Worm (Caenorhabditis elegans) whole organism, late embryonic: ENCODE measurements around the gene epg-7.

Experiments used
- K02D7.2 ChIP-seq: sonication (generic microtip); optimal IDR thresholded peaks from 2 replicates; lab custom pipeline; 2017; ENCODE audit warnings: mild to moderate bottlenecking, missing genetic modification characterization, missing compliant biosample characterization
- ceh-14 ChIP-seq: sonication (generic microtip); optimal IDR thresholded peaks from 2 replicates; lab custom pipeline; 2016; ENCODE audit warnings: missing genotype, missing genetic modification characterization, missing compliant biosample characterization
- ceh-18 ChIP-seq: sonication (generic microtip); optimal IDR thresholded peaks from 2 replicates; lab custom pipeline; 2016; ENCODE audit warnings: missing genetic modification characterization, missing compliant biosample characterization
- ceh-24 ChIP-seq: sonication (generic microtip); optimal IDR thresholded peaks from 2 replicates; lab custom pipeline; 2016; ENCODE audit warnings: mild to moderate bottlenecking, missing genetic modification characterization, missing compliant biosample characterization
- ceh-30 ChIP-seq: fragments of 150-350 bp; optimal IDR thresholded peaks from 2 replicates; lab custom pipeline; 2014; ENCODE audit warnings: missing biosample characterization, missing genetic modification characterization
- ceh-34 ChIP-seq: sonication (generic microtip); optimal IDR thresholded peaks from 2 replicates; lab custom pipeline; 2016; ENCODE audit warnings: mild to moderate bottlenecking, missing genetic modification characterization, missing compliant biosample characterization
- ceh-9 ChIP-seq: sonication (generic microtip); optimal IDR thresholded peaks from 2 replicates; lab custom pipeline; 2016; ENCODE audit warnings: mild to moderate bottlenecking, missing genetic modification characterization, inconsistent platforms, missing compliant biosample characterization
- che-1 ChIP-seq: sonication (generic microtip); optimal IDR thresholded peaks from 2 replicates; lab custom pipeline; 2016; ENCODE audit warnings: mild to moderate bottlenecking, missing genetic modification characterization, missing compliant biosample characterization
- dmd-4 ChIP-seq: sonication (generic microtip); optimal IDR thresholded peaks from 2 replicates; lab custom pipeline; 2016; ENCODE audit warnings: borderline replicate concordance, missing genetic modification characterization, missing compliant biosample characterization
- dve-1 ChIP-seq: sonication (generic microtip); optimal IDR thresholded peaks from 2 replicates; lab custom pipeline; 2017; ENCODE audit warnings: antibody characterized with exemption, mild to moderate bottlenecking, missing genetic modification characterization, missing compliant biosample characterization
- elt-2 ChIP-seq: sonication (generic microtip); optimal IDR thresholded peaks from 2 replicates; lab custom pipeline; 2016; ENCODE audit warnings: missing genetic modification reagents, missing genetic modification characterization, missing compliant biosample characterization
- elt-4 ChIP-seq: sonication (generic microtip); optimal IDR thresholded peaks from 2 replicates; lab custom pipeline; 2016; ENCODE audit warnings: missing genetic modification characterization, missing compliant biosample characterization
- ets-4 ChIP-seq: sonication (generic microtip); optimal IDR thresholded peaks from 2 replicates; lab custom pipeline; 2016; ENCODE audit warnings: missing genetic modification characterization, missing compliant biosample characterization
- fkh-10 ChIP-seq: fragments of 150-350 bp; optimal IDR thresholded peaks from 2 replicates; lab custom pipeline; 2014; ENCODE audit warnings: missing biosample characterization, missing genetic modification reagents, missing genetic modification characterization
- gmeb-2 ChIP-seq: sonication (generic microtip); optimal IDR thresholded peaks from 2 replicates; lab custom pipeline; 2016; ENCODE audit warnings: missing genetic modification characterization, inconsistent platforms, missing compliant biosample characterization
- hlh-13 ChIP-seq: fragments of 200-800 bp; sonication (Bioruptor generic); optimal IDR thresholded peaks from 2 replicates; lab custom pipeline; 2018; ENCODE audit warnings: mild to moderate bottlenecking, missing genetic modification characterization, missing compliant biosample characterization
- hlh-30 ChIP-seq: sonication (generic microtip); optimal IDR thresholded peaks from 2 replicates; lab custom pipeline; 2017; ENCODE audit warnings: antibody characterized with exemption, missing genetic modification characterization, missing compliant biosample characterization; ENCODE audit not compliant: insufficient read depth
- lim-6 ChIP-seq: sonication (generic microtip); optimal IDR thresholded peaks from 2 replicates; lab custom pipeline; 2016; ENCODE audit warnings: missing genetic modification characterization, missing compliant biosample characterization
- madf-2 ChIP-seq: sonication (generic microtip); optimal IDR thresholded peaks from 2 replicates; lab custom pipeline; 2017; ENCODE audit warnings: missing genetic modification characterization, missing compliant biosample characterization
- mec-3 ChIP-seq: sonication (generic microtip); optimal IDR thresholded peaks from 2 replicates; lab custom pipeline; 2016; ENCODE audit warnings: borderline replicate concordance, missing genetic modification characterization, missing compliant biosample characterization
- nfya-1 ChIP-seq: sonication (generic microtip); optimal IDR thresholded peaks from 2 replicates; lab custom pipeline; 2017; ENCODE audit warnings: missing genetic modification characterization, mild to moderate bottlenecking, missing compliant biosample characterization, antibody characterized with exemption, moderate library complexity
- nhr-11 ChIP-seq: fragments of 150-350 bp; optimal IDR thresholded peaks from 2 replicates; lab custom pipeline; 2014; ENCODE audit warnings: missing biosample characterization, missing genetic modification characterization
- npax-4 ChIP-seq: sonication (generic microtip); optimal IDR thresholded peaks from 2 replicates; lab custom pipeline; 2016; ENCODE audit warnings: missing genetic modification characterization, missing compliant biosample characterization
- odd-2 ChIP-seq: sonication (generic microtip); optimal IDR thresholded peaks from 2 replicates; lab custom pipeline; 2017; ENCODE audit warnings: antibody characterized with exemption, mild to moderate bottlenecking, missing genetic modification characterization, missing compliant biosample characterization
- pat-9 ChIP-seq: fragments of 200-800 bp; sonication (Bioruptor generic); optimal IDR thresholded peaks from 2 replicates; lab custom pipeline; 2018; ENCODE audit warnings: mild to moderate bottlenecking, missing genetic modification characterization, moderate library complexity, missing compliant biosample characterization
- pax-1 ChIP-seq: fragments of 150-350 bp; optimal IDR thresholded peaks from 2 replicates; lab custom pipeline; 2014; ENCODE audit warnings: missing biosample characterization, missing genetic modification characterization
- pha-2 ChIP-seq: sonication (generic microtip); optimal IDR thresholded peaks from 2 replicates; lab custom pipeline; 2017; ENCODE audit warnings: mild to moderate bottlenecking, missing genetic modification characterization, missing compliant biosample characterization
- pqm-1 ChIP-seq: sonication (generic microtip); optimal IDR thresholded peaks from 2 replicates; lab custom pipeline; 2016; ENCODE audit warnings: missing genetic modification characterization, missing compliant biosample characterization
- ref-2 ChIP-seq: sonication (generic microtip); optimal IDR thresholded peaks from 2 replicates; lab custom pipeline; 2016; ENCODE audit warnings: missing genetic modification characterization, missing compliant biosample characterization
- sdc-2 ChIP-seq: sonication (generic microtip); optimal IDR thresholded peaks from 2 replicates; lab custom pipeline; 2016; ENCODE audit warnings: missing genotype, missing genetic modification characterization, missing compliant biosample characterization
- sox-2 ChIP-seq: fragments of 200-800 bp; sonication (Bioruptor generic); IDR thresholded peaks from 2 replicates; pipeline ENCODE4 v1.3.6; 2022; ENCODE audit warnings: missing genetic modification reagents, missing genetic modification characterization, missing compliant biosample characterization
- sox-4 ChIP-seq: sonication (generic microtip); optimal IDR thresholded peaks from 2 replicates; lab custom pipeline; 2017; ENCODE audit warnings: mild to moderate bottlenecking, missing genetic modification characterization, inconsistent platforms, missing compliant biosample characterization
- ttx-3 ChIP-seq: sonication (generic microtip); optimal IDR thresholded peaks from 2 replicates; lab custom pipeline; 2016; ENCODE audit warnings: missing genetic modification reagents, missing genetic modification characterization, missing compliant biosample characterization
- unc-3 ChIP-seq, 2 experiments: fragments of 200-800 bp in 1 of 2; sonication (Bioruptor generic) in 1 of 2; sonication (generic microtip) in 1 of 2; conservative IDR thresholded peaks in 1 of 2; optimal IDR thresholded peaks in 1 of 2; 2 replicates each; pipeline versions ENCODE4 v1.3.6 to Lab custom; 2016 to 2022; ENCODE audit warnings: missing compliant biosample characterization in 2 of 2, missing genetic modification characterization in 2 of 2, missing genetic modification reagents in 1 of 2
- unc-42 ChIP-seq: sonication (generic microtip); optimal IDR thresholded peaks from 2 replicates; lab custom pipeline; 2016; ENCODE audit warnings: missing genotype, missing genetic modification characterization, missing compliant biosample characterization
- unc-55 ChIP-seq: sonication (generic microtip); optimal IDR thresholded peaks from 2 replicates; lab custom pipeline; 2017; ENCODE audit warnings: missing biosample characterization, missing genetic modification reagents, missing genetic modification characterization
- unc-86 ChIP-seq: sonication (generic microtip); optimal IDR thresholded peaks from 2 replicates; lab custom pipeline; 2016; ENCODE audit warnings: missing genetic modification characterization, missing compliant biosample characterization
- zip-5 ChIP-seq: sonication (generic microtip); optimal IDR thresholded peaks from 2 replicates; lab custom pipeline; 2016; ENCODE audit warnings: missing genetic modification characterization, missing compliant biosample characterization
- ztf-16 ChIP-seq: sonication (generic microtip); optimal IDR thresholded peaks from 2 replicates; lab custom pipeline; 2017; ENCODE audit warnings: missing genetic modification characterization, missing compliant biosample characterization

epg-7 gene

DNA sequence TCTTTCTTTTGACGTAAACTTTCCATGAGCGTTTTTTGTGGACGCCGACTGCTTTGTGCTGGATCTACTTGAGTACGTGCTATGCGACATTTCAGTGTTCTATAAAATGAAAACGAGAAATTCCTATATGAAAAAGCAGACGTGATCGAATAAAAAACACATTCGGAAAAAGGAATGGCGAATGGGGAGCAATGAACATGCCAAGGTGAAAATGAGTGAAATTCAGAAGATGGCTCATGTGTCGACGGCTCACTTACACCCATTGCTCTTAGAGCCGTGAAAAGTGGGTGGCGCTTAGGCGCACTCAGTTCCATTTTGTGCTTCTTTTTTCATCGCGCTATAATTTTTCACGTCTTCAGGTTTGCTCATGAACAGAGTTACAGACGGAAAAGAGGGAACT, 35.9 kb upstream of the epg-7 start, which contains the start of gene K03A1.4:
Gene K03A1.4, minus strand, starts transcription at position 101 of the 400 bp plus-strand sequence.
- TF ChIP-seq sox-2 (GFP tag; lab: Robert Waterston, UW): no peak
- no peak for TF ChIP-seq zip-5
- TF ChIP-seq pax-1: no peak
- no peak for TF ChIP-seq nfya-1 (tag; lab: Kevin White, UChicago)
- TF ChIP-seq nhr-11: no peak
- no peak for TF ChIP-seq pha-2 (tag; lab: Kevin White, UChicago)
- no peak for TF ChIP-seq ets-4
- no peak for TF ChIP-seq unc-86 (tag; lab: Kevin White, UChicago)

DNA sequence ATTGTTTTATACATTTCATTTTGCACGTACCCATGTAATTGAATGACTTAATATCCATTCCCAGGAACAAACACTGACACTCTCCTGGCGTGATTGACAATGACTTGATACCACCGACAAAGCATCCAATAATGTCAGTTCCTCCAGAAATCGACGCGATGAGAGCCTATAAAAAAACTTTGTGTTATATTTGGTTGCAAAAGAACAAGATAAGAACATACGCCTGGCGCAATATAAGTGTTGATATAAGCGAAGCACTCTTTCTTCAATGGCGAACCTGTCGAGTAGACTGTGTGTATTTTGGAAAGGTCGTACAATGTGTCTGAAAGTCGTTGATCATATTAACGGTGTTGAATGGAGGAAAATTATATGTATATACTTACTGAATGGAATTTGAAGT, 31.4 kb upstream of the epg-7 start:
- TF ChIP-seq odd-2 (tag; lab: Kevin White, UChicago): no peak
- TF ChIP-seq unc-55 (GFP tag; lab: Kevin White, UChicago): no peak
- TF ChIP-seq elt-4 (tag; lab: Kevin White, UChicago): no peak
- no peak for TF ChIP-seq K02D7.2 (tag; lab: Kevin White, UChicago)
- TF ChIP-seq unc-42 (tag; lab: Kevin White, UChicago): no peak
- TF ChIP-seq mec-3 (tag; lab: Kevin White, UChicago): no peak
- TF ChIP-seq elt-2 (tag; lab: Kevin White, UChicago): no peak
- no peak for TF ChIP-seq ref-2 (tag; lab: Kevin White, UChicago)
- no peak for TF ChIP-seq dve-1 (tag; lab: Kevin White, UChicago)
- no peak for TF ChIP-seq gmeb-2 (tag; lab: Kevin White, UChicago)
- no peak for TF ChIP-seq ceh-9
- no peak for TF ChIP-seq ceh-18 (tag; lab: Kevin White, UChicago)
- TF ChIP-seq ceh-24 (tag; lab: Kevin White, UChicago): no peak
- TF ChIP-seq hlh-13 (GFP tag; lab: Kevin White, UChicago): no peak
- TF ChIP-seq madf-2: no peak
- TF ChIP-seq dmd-4 (tag; lab: Kevin White, UChicago): no peak
- no peak for TF ChIP-seq pha-2 (tag; lab: Kevin White, UChicago)
- no peak for TF ChIP-seq sdc-2 (tag; lab: Kevin White, UChicago)
- no peak for TF ChIP-seq pat-9 (tag; lab: Kevin White, UChicago)
- TF ChIP-seq ceh-34 (tag; lab: Kevin White, UChicago): no peak

DNA sequence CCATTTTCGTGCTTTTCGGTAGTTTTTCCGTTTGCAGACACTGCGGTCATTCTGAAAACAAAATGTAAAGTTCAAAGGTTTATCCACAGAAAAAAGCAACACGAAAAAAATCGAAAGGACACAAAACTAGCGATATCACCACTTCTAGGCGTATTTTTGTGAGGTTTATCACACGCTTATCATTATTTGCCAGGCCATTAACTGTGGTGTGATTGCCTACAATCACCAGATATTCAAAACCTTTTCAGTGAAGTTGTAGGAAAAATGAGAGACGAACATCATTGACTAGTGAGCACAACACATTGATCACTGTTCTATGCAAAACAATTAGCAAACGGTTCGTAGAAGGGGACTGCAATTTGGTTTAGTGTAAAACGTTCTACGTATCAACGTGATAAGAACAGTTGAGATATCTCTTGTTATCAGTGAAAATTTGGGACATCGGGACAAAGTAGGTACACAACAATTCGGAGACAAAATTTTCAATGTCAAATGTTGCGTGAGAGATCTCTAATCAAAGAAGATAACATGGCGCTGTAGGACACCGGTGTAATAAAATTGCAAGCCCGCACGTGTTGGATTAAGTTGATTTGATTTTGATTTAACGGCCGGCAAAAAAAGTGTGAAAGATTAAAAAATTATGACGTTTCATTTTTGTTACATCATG, 28.9 kb upstream of the epg-7 start, which contains the start of gene sur-5:
Gene sur-5, minus strand, starts transcription at position 51 of the 667 bp plus-strand sequence.
- no peak for TF ChIP-seq fkh-10 (GFP tag; lab: Kevin White, UChicago)
- no peak for TF ChIP-seq dmd-4 (tag; lab: Kevin White, UChicago)
- TF ChIP-seq pqm-1: no peak
- no peak for TF ChIP-seq unc-3 (GFP tag; conservative IDR thresholded peaks at IDR 0.05; lab: Robert Waterston, UW)
- no peak for TF ChIP-seq unc-3 (tag; optimal IDR thresholded peaks at IDR 0.05; lab: Kevin White, UChicago)
- TF ChIP-seq ceh-30 (tag; lab: Kevin White, UChicago): no peak
- no peak for TF ChIP-seq hlh-30
- TF ChIP-seq elt-2 (tag; lab: Kevin White, UChicago): peak; percentile 87

DNA sequence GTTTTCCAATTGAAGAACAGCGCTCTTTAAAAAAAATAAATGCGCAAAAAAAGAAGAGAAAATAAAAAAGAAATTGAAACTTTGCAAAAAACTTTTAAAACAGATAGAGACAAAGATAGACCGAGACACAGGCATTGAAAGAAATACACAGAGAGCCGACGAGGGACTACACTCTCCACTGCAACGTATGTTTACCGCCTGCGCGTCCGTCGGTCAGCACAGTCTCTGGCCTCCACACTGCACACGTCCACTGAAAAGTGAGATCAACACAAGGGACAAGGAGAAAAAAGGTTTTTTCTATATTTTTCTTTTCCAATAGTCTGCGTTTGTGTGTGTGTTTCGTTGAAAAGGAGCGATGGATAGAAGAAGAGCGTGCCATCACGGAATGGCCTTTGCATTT, 28.1 kb upstream of the epg-7 start:
- peak; percentile 16 for TF ChIP-seq dve-1 (tag; lab: Kevin White, UChicago)
- no peak for TF ChIP-seq ttx-3
- TF ChIP-seq ceh-18 (tag; lab: Kevin White, UChicago): peak; percentile 32
- TF ChIP-seq ztf-16 (tag; lab: Kevin White, UChicago): no peak
- no peak for TF ChIP-seq pqm-1
- no peak for TF ChIP-seq unc-42 (tag; lab: Kevin White, UChicago)
- TF ChIP-seq K02D7.2 (tag; lab: Kevin White, UChicago): no peak
- no peak for TF ChIP-seq lim-6
- TF ChIP-seq nfya-1 (tag; lab: Kevin White, UChicago): peak; percentile 63
- no peak for TF ChIP-seq sox-4 (tag; lab: Kevin White, UChicago)
- TF ChIP-seq pha-2 (tag; lab: Kevin White, UChicago): no peak
- no peak for TF ChIP-seq che-1 (tag; lab: Kevin White, UChicago)
- no peak for TF ChIP-seq ceh-14
- no peak for TF ChIP-seq npax-4 (tag; lab: Kevin White, UChicago)
- TF ChIP-seq ceh-24 (tag; lab: Kevin White, UChicago): no peak
